Worm (Caenorhabditis elegans): ENCODE results near the gene vig-1.

DNA sequence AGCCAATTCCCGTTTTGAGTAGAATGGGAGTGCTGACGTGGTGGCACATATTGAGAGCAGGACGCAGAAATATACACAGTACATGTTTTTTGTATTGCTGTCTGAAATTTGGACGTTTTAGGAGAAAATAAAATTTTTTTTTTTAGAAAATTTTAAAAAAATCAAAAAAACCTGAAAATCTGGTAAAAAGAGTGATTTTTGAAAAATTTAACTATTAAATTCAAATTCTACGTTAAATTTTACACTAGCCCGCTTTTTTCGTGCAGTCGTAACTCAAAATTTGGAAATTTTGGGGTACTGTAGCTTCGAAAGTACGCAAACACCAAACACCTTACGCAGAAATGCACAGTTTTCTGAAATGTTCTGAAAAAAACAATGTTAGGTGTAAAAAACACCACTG, 37.1 kb downstream of the vig-1 start, which contains the start of gene C13A10.2:
- TF ChIP-seq hlh-15 (tag; optimal IDR thresholded peaks at IDR 0.05) (no peak), pax-1 (tag; optimal IDR thresholded peaks at IDR 0.05) (no peak), dve-1 (tag; optimal IDR thresholded peaks at IDR 0.05) (no peak), lin-11 (tag; optimal IDR thresholded peaks at IDR 0.05) (no peak), ceh-19 (GFP tag; optimal IDR thresholded peaks at IDR 0.05) (no peak), pha-4 (tag; optimal IDR thresholded peaks at IDR 0.05) (no peak), sdc-2 (tag; optimal IDR thresholded peaks at IDR 0.05) (no peak)
